Fruit fly (Drosophila melanogaster) whole organism, embryonic: ENCODE measurements around the gene Acf.
A peak's percentile ranks its signal among the peaks of the same experiment; 100 is the strongest.

Experiments used
- Atf-2 ChIP-seq: fragments of 200-800 bp; sonication (Bioruptor generic); optimal IDR thresholded peaks from 2 replicates; lab custom pipeline; 2016; ENCODE audit warnings: missing biosample characterization, missing genetic modification characterization
- Awh ChIP-seq: fragments of 200-800 bp; sonication (Bioruptor generic); IDR thresholded peaks from 2 replicates; pipeline ENCODE4, ENCODE4 v1.3.6; 2022; ENCODE audit warnings: missing biosample characterization, missing genetic modification characterization
- B-H1 ChIP-seq: fragments of 200-800 bp; sonication (Bioruptor generic); IDR thresholded peaks from 3 replicates; pipeline ENCODE4 v1.3.6; 2022; ENCODE audit warnings: missing biosample characterization, missing genetic modification characterization
- B-H2 ChIP-seq: fragments of 200-800 bp; sonication (Bioruptor generic); optimal IDR thresholded peaks from 2 replicates; lab custom pipeline; 2018; ENCODE audit warnings: missing biosample characterization, mild to moderate bottlenecking, missing genetic modification characterization
- Bdp1 ChIP-seq: fragments of 200-800 bp; sonication (Bioruptor generic); optimal IDR thresholded peaks from 3 replicates; lab custom pipeline; 2016; ENCODE audit warnings: missing biosample characterization, missing genetic modification characterization
- CG10565 ChIP-seq: fragments of 200-800 bp; sonication (Bioruptor generic); optimal IDR thresholded peaks from 3 replicates; lab custom pipeline; 2016; ENCODE audit warnings: missing biosample characterization, mild to moderate bottlenecking, missing genetic modification characterization
- CG10979 ChIP-seq: fragments of 200-800 bp; sonication (Bioruptor generic); optimal IDR thresholded peaks from 2 replicates; lab custom pipeline; 2018; ENCODE audit warnings: missing biosample characterization, mild to moderate bottlenecking, missing genetic modification characterization, moderate library complexity
- CG11504 ChIP-seq: fragments of 200-800 bp; sonication (Bioruptor generic); optimal IDR thresholded peaks from 3 replicates; lab custom pipeline; 2019; ENCODE audit warnings: missing biosample characterization, mild to moderate bottlenecking, missing genetic modification characterization, moderate library complexity
- CG12104 ChIP-seq: fragments of 200-800 bp; sonication (Bioruptor generic); optimal IDR thresholded peaks from 3 replicates; lab custom pipeline; 2016; ENCODE audit warnings: missing biosample characterization, missing genetic modification characterization
- CG16779 ChIP-seq: fragments of 200-800 bp; sonication (Bioruptor generic); IDR thresholded peaks from 2 replicates; pipeline ENCODE4 v1.3.6; 2022; ENCODE audit warnings: missing biosample characterization, missing genetic modification characterization
- CG16813 ChIP-seq: fragments of 200-800 bp; sonication (Bioruptor generic); IDR thresholded peaks from 3 replicates; pipeline ENCODE4 v1.3.6; 2022; ENCODE audit warnings: missing biosample characterization, missing genetic modification characterization; ENCODE audit not compliant: partially characterized antibody
- CG18262 ChIP-seq: fragments of 200-800 bp; optimal IDR thresholded peaks from 3 replicates; lab custom pipeline; 2019; ENCODE audit warnings: missing biosample characterization, mild to moderate bottlenecking, missing genetic modification characterization, moderate library complexity
- CG18599 ChIP-seq: fragments of 200-800 bp; sonication (Bioruptor generic); optimal IDR thresholded peaks from 3 replicates; lab custom pipeline; 2017; ENCODE audit warnings: missing biosample characterization, missing genetic modification characterization, mild to moderate bottlenecking, moderate library complexity, missing genetic modification reagents
- CG30403 ChIP-seq: fragments of 200-800 bp; sonication (Bioruptor generic); optimal IDR thresholded peaks from 3 replicates; lab custom pipeline; 2016; ENCODE audit warnings: missing biosample characterization, missing genetic modification characterization
- CG30431 ChIP-seq: fragments of 200-800 bp; sonication (Bioruptor generic); optimal IDR thresholded peaks from 2 replicates; lab custom pipeline; 2017; ENCODE audit warnings: missing biosample characterization, missing genetic modification characterization
- CG31365 ChIP-seq: fragments of 200-800 bp; sonication (Bioruptor generic); optimal IDR thresholded peaks from 2 replicates; lab custom pipeline; 2018; ENCODE audit warnings: missing biosample characterization, mild to moderate bottlenecking, missing genetic modification characterization
- CG31441 ChIP-seq: fragments of 200-800 bp; sonication (Bioruptor generic); IDR thresholded peaks from 2 replicates; pipeline ENCODE4 v1.3.6; 2022; ENCODE audit warnings: missing biosample characterization, missing genetic modification characterization
- CG5953 ChIP-seq: fragments of 200-800 bp; sonication (Bioruptor generic); IDR thresholded peaks from 2 replicates; pipeline ENCODE4 v1.3.6; 2022; ENCODE audit warnings: missing biosample characterization, missing genetic modification characterization
- CG6175 ChIP-seq: fragments of 200-800 bp; sonication (Bioruptor generic); IDR thresholded peaks from 3 replicates; pipeline ENCODE4 v1.3.6; 2022; ENCODE audit warnings: missing biosample characterization, missing genetic modification characterization
- CG6683 ChIP-seq: fragments of 200-800 bp; sonication (Bioruptor generic); optimal IDR thresholded peaks from 2 replicates; lab custom pipeline; 2017; ENCODE audit warnings: missing biosample characterization, mild to moderate bottlenecking, missing genetic modification characterization, missing genetic modification reagents
- CG7271 ChIP-seq: fragments of 200-800 bp; sonication (Bioruptor generic); optimal IDR thresholded peaks from 2 replicates; lab custom pipeline; 2018; ENCODE audit warnings: missing biosample characterization, mild to moderate bottlenecking, missing genetic modification characterization, moderate library complexity
- D ChIP-seq, 2 experiments: fragments of 200-800 bp in 1 of 2; fragments of >200 bp in 1 of 2; sonication (Bioruptor generic) in 1 of 2; optimal IDR thresholded peaks; 2 replicates in 1 of 2; 3 replicates in 1 of 2; lab custom pipeline; 2017; ENCODE audit warnings: mild to moderate bottlenecking in 1 of 2, missing biosample characterization in 1 of 2, missing genetic modification characterization in 1 of 2, missing genetic modification reagents in 1 of 2
- Deaf1 ChIP-seq: fragments of 200-800 bp; optimal IDR thresholded peaks from 3 replicates; lab custom pipeline; 2019; ENCODE audit warnings: missing biosample characterization, mild to moderate bottlenecking, missing genetic modification characterization, moderate library complexity
- Dll ChIP-seq: fragments of 200-800 bp; sonication (Bioruptor generic); IDR thresholded peaks from 4 replicates; pipeline ENCODE4 v1.3.6; 2022; ENCODE audit warnings: missing biosample characterization, missing genetic modification characterization; ENCODE audit not compliant: partially characterized antibody
- Drgx ChIP-seq: fragments of 200-800 bp; sonication (Bioruptor generic); IDR thresholded peaks from 2 replicates; pipeline ENCODE4 v1.3.6; 2022; ENCODE audit warnings: missing biosample characterization, missing genetic modification characterization
- Ets97D ChIP-seq: fragments of 200-800 bp; sonication (Bioruptor generic); optimal IDR thresholded peaks from 3 replicates; lab custom pipeline; 2016; ENCODE audit warnings: missing biosample characterization, missing genetic modification characterization
- Fer2 ChIP-seq: fragments of 200-800 bp; sonication (Bioruptor generic); optimal IDR thresholded peaks from 2 replicates; lab custom pipeline; 2018; ENCODE audit warnings: missing biosample characterization, mild to moderate bottlenecking, missing genetic modification characterization, moderate library complexity
- Hmx ChIP-seq: fragments of 200-800 bp; sonication (Bioruptor generic); optimal IDR thresholded peaks from 2 replicates; lab custom pipeline; 2016; ENCODE audit warnings: missing biosample characterization, missing genetic modification characterization
- Mad ChIP-seq: fragments of 200-800 bp; sonication (Bioruptor generic); optimal IDR thresholded peaks from 2 replicates; lab custom pipeline; 2016; ENCODE audit warnings: missing biosample characterization, missing genetic modification characterization
- Myb ChIP-seq: fragments of 200-800 bp; sonication (Bioruptor generic); optimal IDR thresholded peaks from 2 replicates; lab custom pipeline; 2016; ENCODE audit warnings: missing biosample characterization, missing genetic modification characterization
- Nf-YB ChIP-seq: fragments of 200-800 bp; sonication (Bioruptor generic); optimal IDR thresholded peaks from 3 replicates; lab custom pipeline; 2019; ENCODE audit warnings: missing biosample characterization, mild to moderate bottlenecking, missing genetic modification characterization, moderate library complexity
- Pdp1 ChIP-seq, 2 experiments: fragments of 200-800 bp; sonication (Bioruptor generic); optimal IDR thresholded peaks; 3 replicates each; lab custom pipeline; 2016; ENCODE audit warnings: missing biosample characterization in 2 of 2, missing genetic modification characterization in 2 of 2, mild to moderate bottlenecking in 1 of 2, moderate library complexity in 1 of 2
- Sox102F ChIP-seq: fragments of 200-800 bp; sonication (Bioruptor generic); optimal IDR thresholded peaks from 2 replicates; lab custom pipeline; 2018; ENCODE audit warnings: missing biosample characterization, mild to moderate bottlenecking, missing genetic modification characterization, moderate library complexity
- Sry-β ChIP-seq: fragments of 200-800 bp; sonication (Bioruptor generic); optimal IDR thresholded peaks from 2 replicates; lab custom pipeline; 2018; ENCODE audit warnings: missing biosample characterization, mild to moderate bottlenecking, missing genetic modification characterization, moderate library complexity
- ci ChIP-seq: fragments of 200-800 bp; sonication (Bioruptor generic); IDR thresholded peaks from 3 replicates; pipeline ENCODE4 v1.3.6; 2022; ENCODE audit warnings: missing biosample characterization, missing genetic modification characterization
- corto ChIP-seq: fragments of 200-800 bp; sonication (Bioruptor generic); optimal IDR thresholded peaks from 2 replicates; lab custom pipeline; 2016; ENCODE audit warnings: missing biosample characterization, mild to moderate bottlenecking, missing genetic modification characterization, moderate library complexity
- crc ChIP-seq: fragments of 200-800 bp; sonication (Bioruptor generic); optimal IDR thresholded peaks from 2 replicates; lab custom pipeline; 2016; ENCODE audit warnings: missing biosample characterization, missing genetic modification characterization
- cwo ChIP-seq: fragments of 200-800 bp; sonication (Bioruptor generic); optimal IDR thresholded peaks from 3 replicates; lab custom pipeline; 2017; ENCODE audit warnings: missing biosample characterization, missing genetic modification characterization, mild to moderate bottlenecking, moderate library complexity, missing genetic modification reagents
- dmrt99B ChIP-seq: fragments of 200-800 bp; sonication (Bioruptor generic); optimal IDR thresholded peaks from 2 replicates; lab custom pipeline; 2018; ENCODE audit warnings: missing biosample characterization, mild to moderate bottlenecking, missing genetic modification characterization, moderate library complexity
- dpn ChIP-seq, 2 experiments: fragments of 200-800 bp; sonication (Bioruptor generic); optimal IDR thresholded peaks; 3 replicates each; lab custom pipeline; 2016; ENCODE audit warnings: missing biosample characterization in 2 of 2, missing genetic modification characterization in 2 of 2
- dysf ChIP-seq: fragments of 200-800 bp; sonication (Bioruptor generic); IDR thresholded peaks from 3 replicates; pipeline ENCODE4 v1.3.6; 2022; ENCODE audit warnings: missing biosample characterization, missing genetic modification characterization
- jumu ChIP-seq: fragments of 200-800 bp; sonication (Bioruptor generic); optimal IDR thresholded peaks from 3 replicates; lab custom pipeline; 2016; ENCODE audit warnings: missing biosample characterization, missing genetic modification characterization
- kay ChIP-seq: fragments of 200-800 bp; sonication (Bioruptor generic); optimal IDR thresholded peaks from 2 replicates; lab custom pipeline; 2016; ENCODE audit warnings: missing biosample characterization, missing genetic modification characterization
- lov ChIP-seq, 2 experiments: fragments of 200-800 bp in 1 of 2; fragments of >200 bp in 1 of 2; sonication (Bioruptor generic) in 1 of 2; IDR thresholded peaks in 1 of 2; optimal IDR thresholded peaks in 1 of 2; 2 replicates in 1 of 2; 3 replicates in 1 of 2; pipeline versions ENCODE4 v1.3.6 to Lab custom; 2017 to 2022; ENCODE audit warnings: missing biosample characterization in 1 of 2, missing genetic modification characterization in 1 of 2
- phol ChIP-seq: fragments of 200-800 bp; sonication (Bioruptor generic); optimal IDR thresholded peaks from 3 replicates; lab custom pipeline; 2018; ENCODE audit warnings: missing biosample characterization, mild to moderate bottlenecking, missing genetic modification characterization, moderate library complexity
- schlank ChIP-seq: fragments of 200-800 bp; sonication (Bioruptor generic); optimal IDR thresholded peaks from 2 replicates; lab custom pipeline; 2018; ENCODE audit warnings: missing biosample characterization, mild to moderate bottlenecking, missing genetic modification characterization
- sisA ChIP-seq: fragments of 200-800 bp; sonication (Bioruptor generic); IDR thresholded peaks from 2 replicates; pipeline ENCODE4 v1.3.6; 2022; ENCODE audit warnings: missing biosample characterization, missing genetic modification characterization
- sob ChIP-seq: fragments of 200-800 bp; sonication (Bioruptor generic); IDR thresholded peaks from 2 replicates; pipeline ENCODE4 v1.3.6; 2022; ENCODE audit warnings: missing biosample characterization, missing genetic modification characterization
- trem ChIP-seq: fragments of 200-800 bp; optimal IDR thresholded peaks from 3 replicates; lab custom pipeline; 2019; ENCODE audit warnings: missing biosample characterization, mild to moderate bottlenecking, missing genetic modification characterization, moderate library complexity
- unc-4 ChIP-seq: fragments of 200-800 bp; sonication (Bioruptor generic); IDR thresholded peaks from 2 replicates; pipeline ENCODE4 v1.3.6; 2022; ENCODE audit warnings: missing biosample characterization, missing genetic modification characterization; ENCODE audit not compliant: partially characterized antibody

The Acf gene

DNA sequence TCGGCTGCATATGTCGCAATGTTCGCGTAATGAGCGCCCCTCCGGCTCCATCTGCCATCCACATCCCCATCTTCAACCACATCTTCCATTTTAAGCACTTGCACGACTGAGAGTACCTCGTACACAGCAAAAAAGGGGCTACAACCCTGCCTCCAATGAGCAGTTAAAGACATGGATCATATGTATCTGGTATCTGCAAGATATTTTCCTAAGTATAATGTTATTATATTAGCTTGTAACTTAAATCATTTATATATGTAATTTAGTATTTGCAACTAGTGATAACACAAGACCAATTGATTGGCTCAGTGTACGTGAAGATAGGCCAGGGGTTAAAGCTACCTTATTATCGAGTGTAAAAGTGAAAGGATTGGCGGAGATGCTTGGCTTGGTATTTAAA is 31.1 kb upstream of the Acf start (continued):
- TF ChIP-seq CG7271 (no peak), CG18599 (GFP tag; lab: Kevin White, UChicago) (no peak), phol (tag; lab: Kevin White, UChicago) (peak; percentile 5), Drgx (GFP tag; lab: Robert Waterston, UW) (peak; percentile 73), CG30431 (GFP tag; lab: Kevin White, UChicago) (no peak), dpn (GFP tag; optimal IDR thresholded peaks at IDR 0.05; lab: Kevin White, UChicago) (no peak), B-H2 (no peak), jumu (GFP tag; lab: Kevin White, UChicago) (no peak), CG18262 (tag; lab: Kevin White, UChicago) (no peak), B-H1 (no peak), crc (GFP tag; lab: Kevin White, UChicago) (no peak), CG16779 (GFP tag; lab: Robert Waterston, UW) (no peak), Sox102F (GFP tag; lab: Kevin White, UChicago) (peak; percentile 7), kay (no peak), CG31365 (no peak), CG10979 (tag; lab: Kevin White, UChicago) (peak; percentile 12), CG31441 (GFP tag; lab: Robert Waterston, UW) (no peak), dmrt99B (tag; lab: Kevin White, UChicago) (peak; percentile 29), CG6683 (GFP tag; lab: Kevin White, UChicago) (no peak), Mad (no peak), Myb (GFP tag; lab: Kevin White, UChicago) (no peak), unc-4 (GFP tag; lab: Robert Waterston, UW) (no peak), Nf-YB (GFP tag; lab: Kevin White, UChicago) (no peak), lov (optimal IDR thresholded peaks at IDR 0.05; lab: Kevin White, UChicago) (no peak), lov (GFP tag; IDR thresholded peaks at IDR 0.05; lab: Robert Waterston, UW) (no peak), CG11504 (tag; lab: Kevin White, UChicago) (peak; percentile 25), dysf (GFP tag; lab: Robert Waterston, UW) (0 out of 3 replicates have a peak, but pooled peaks have one; percentile 30), cwo (GFP tag; lab: Kevin White, UChicago) (no peak), Bdp1 (GFP tag; lab: Kevin White, UChicago) (no peak), trem (tag; lab: Kevin White, UChicago) (no peak), CG10565 (GFP tag; lab: Kevin White, UChicago) (no peak), D (optimal IDR thresholded peaks at IDR 0.05; lab: Kevin White, UChicago) (no peak), D (GFP tag; optimal IDR thresholded peaks at IDR 0.05; lab: Kevin White, UChicago) (no peak), ci (GFP tag; lab: Robert Waterston, UW) (no peak), CG16813 (GFP tag; lab: Robert Waterston, UW) (no peak), Hmx (no peak), Pdp1 (GFP tag; optimal IDR thresholded peaks at IDR 0.05; lab: Kevin White, UChicago) (no peak), sob (no peak), Ets97D (GFP tag; lab: Kevin White, UChicago) (no peak), corto (GFP tag; lab: Kevin White, UChicago) (no peak), Atf-2 (GFP tag; lab: Kevin White, UChicago) (no peak), CG6175 (GFP tag; lab: Robert Waterston, UW) (no peak), Dll (no peak), sisA (GFP tag; lab: Robert Waterston, UW) (no peak), Awh (GFP tag; lab: Robert Waterston, UW) (no peak), schlank (tag; lab: Kevin White, UChicago) (no peak), Fer2 (tag; lab: Kevin White, UChicago) (no peak), Deaf1 (tag; lab: Kevin White, UChicago) (no peak), Sry-β (GFP tag; lab: Kevin White, UChicago) (no peak), CG12104 (GFP tag; lab: Kevin White, UChicago) (no peak), CG5953 (no peak), CG30403 (no peak)
